Fruit fly (Drosophila melanogaster) whole organism, embryonic: ENCODE measurements around the gene ast.

Source experiments
- CG11456 ChIP-seq: fragments of 200-800 bp; sonication (Bioruptor generic); IDR thresholded peaks from 3 replicates; pipeline ENCODE4 v1.3.6; 2022; ENCODE audit warnings: missing biosample characterization, missing genetic modification characterization
- CG11696 ChIP-seq: fragments of 200-800 bp; sonication (Bioruptor generic); IDR thresholded peaks from 2 replicates; pipeline ENCODE4 v1.3.6; 2022; ENCODE audit warnings: missing biosample characterization, missing genetic modification characterization
- CG12659 ChIP-seq: fragments of 200-800 bp; sonication (Bioruptor generic); optimal IDR thresholded peaks from 3 replicates; lab custom pipeline; 2017; ENCODE audit warnings: mild to moderate bottlenecking, missing biosample characterization, missing genetic modification reagents, missing genetic modification characterization
- CG13296 ChIP-seq: fragments of 200-800 bp; sonication (Bioruptor generic); optimal IDR thresholded peaks from 3 replicates; lab custom pipeline; 2018; ENCODE audit warnings: missing biosample characterization, mild to moderate bottlenecking, missing genetic modification characterization
- CG14710 ChIP-seq: fragments of 200-800 bp; sonication (Bioruptor generic); optimal IDR thresholded peaks from 3 replicates; lab custom pipeline; 2019; ENCODE audit warnings: missing biosample characterization, mild to moderate bottlenecking, missing genetic modification characterization, moderate library complexity
- CG14860 ChIP-seq: fragments of 200-800 bp; sonication (Bioruptor generic); IDR thresholded peaks from 3 replicates; pipeline ENCODE4 v1.3.6; 2022; ENCODE audit warnings: missing biosample characterization, missing genetic modification characterization; ENCODE audit not compliant: partially characterized antibody
- CG15073 ChIP-seq: fragments of 200-800 bp; sonication (Bioruptor generic); optimal IDR thresholded peaks from 2 replicates; lab custom pipeline; 2016; ENCODE audit warnings: missing biosample characterization, missing genetic modification characterization
- CG18262 ChIP-seq: fragments of 200-800 bp; optimal IDR thresholded peaks from 3 replicates; lab custom pipeline; 2019; ENCODE audit warnings: missing biosample characterization, mild to moderate bottlenecking, missing genetic modification characterization, moderate library complexity
- CG2678 ChIP-seq: fragments of 200-800 bp; sonication (Bioruptor generic); optimal IDR thresholded peaks from 3 replicates; lab custom pipeline; 2019; ENCODE audit warnings: missing biosample characterization, mild to moderate bottlenecking, missing genetic modification characterization, moderate library complexity
- CG31441 ChIP-seq: fragments of 200-800 bp; sonication (Bioruptor generic); IDR thresholded peaks from 2 replicates; pipeline ENCODE4 v1.3.6; 2022; ENCODE audit warnings: missing biosample characterization, missing genetic modification characterization
- CG3281 ChIP-seq: fragments of 200-800 bp; sonication (Bioruptor generic); optimal IDR thresholded peaks from 3 replicates; lab custom pipeline; 2017; ENCODE audit warnings: missing biosample characterization, mild to moderate bottlenecking, missing genetic modification characterization
- CG3407 ChIP-seq: fragments of 200-800 bp; sonication (Bioruptor generic); optimal IDR thresholded peaks from 2 replicates; lab custom pipeline; 2018; ENCODE audit warnings: missing biosample characterization, mild to moderate bottlenecking, missing genetic modification characterization
- CG4360 ChIP-seq: fragments of 200-800 bp; sonication (Bioruptor generic); IDR thresholded peaks from 2 replicates; pipeline ENCODE4 v1.3.6; 2022; ENCODE audit warnings: missing biosample characterization, missing genetic modification characterization
- CG4730 ChIP-seq: fragments of 200-800 bp; sonication (Bioruptor generic); IDR thresholded peaks from 2 replicates; pipeline ENCODE4 v1.3.6; 2022; ENCODE audit warnings: missing biosample characterization, missing genetic modification characterization
- CG5180 ChIP-seq: fragments of 200-800 bp; sonication (Bioruptor generic); optimal IDR thresholded peaks from 3 replicates; lab custom pipeline; 2017; ENCODE audit warnings: missing biosample characterization, missing genetic modification characterization, mild to moderate bottlenecking, moderate library complexity, missing genetic modification reagents
- CG6272 ChIP-seq: fragments of 200-800 bp; sonication (Bioruptor generic); IDR thresholded peaks from 2 replicates; pipeline ENCODE4 v1.3.6; 2022; ENCODE audit warnings: missing biosample characterization, missing genetic modification characterization
- CG7786 ChIP-seq: fragments of 200-800 bp; sonication (Bioruptor generic); optimal IDR thresholded peaks from 2 replicates; lab custom pipeline; 2016; ENCODE audit warnings: missing biosample characterization, missing genetic modification characterization
- CG7839 ChIP-seq: fragments of 200-800 bp; sonication (Bioruptor generic); optimal IDR thresholded peaks from 3 replicates; lab custom pipeline; 2018; ENCODE audit warnings: missing biosample characterization, mild to moderate bottlenecking, missing genetic modification characterization, moderate library complexity
- CG7987 ChIP-seq: fragments of 200-800 bp; sonication (Bioruptor generic); optimal IDR thresholded peaks from 2 replicates; lab custom pipeline; 2018; ENCODE audit warnings: missing biosample characterization, mild to moderate bottlenecking, missing genetic modification characterization, moderate library complexity
- CG8924 ChIP-seq: fragments of 200-800 bp; optimal IDR thresholded peaks from 3 replicates; lab custom pipeline; 2019; ENCODE audit warnings: missing biosample characterization, mild to moderate bottlenecking, missing genetic modification characterization, moderate library complexity
- HLH3B ChIP-seq: fragments of 200-800 bp; sonication (Bioruptor generic); IDR thresholded peaks from 2 replicates; pipeline ENCODE4 v1.3.6; 2022; ENCODE audit warnings: missing biosample characterization, missing genetic modification characterization
- Mrtf ChIP-seq: fragments of 200-800 bp; sonication (Bioruptor generic); IDR thresholded peaks from 3 replicates; pipeline ENCODE4 v1.3.6; 2022; ENCODE audit warnings: missing biosample characterization, missing genetic modification characterization
- NK7.1 ChIP-seq: fragments of 200-800 bp; sonication (Bioruptor generic); optimal IDR thresholded peaks from 3 replicates; lab custom pipeline; 2016; ENCODE audit warnings: missing biosample characterization, missing genetic modification characterization
- NfI ChIP-seq: fragments of 200-800 bp; sonication (Bioruptor generic); optimal IDR thresholded peaks from 3 replicates; lab custom pipeline; 2018; ENCODE audit warnings: missing biosample characterization, mild to moderate bottlenecking, missing genetic modification characterization, moderate library complexity
- Opbp ChIP-seq: fragments of 200-800 bp; sonication (Bioruptor generic); IDR thresholded peaks from 3 replicates; pipeline ENCODE4 v1.3.6; 2022; ENCODE audit warnings: missing biosample characterization, missing genetic modification characterization; ENCODE audit not compliant: partially characterized antibody
- Ptx1 ChIP-seq: fragments of 200-800 bp; sonication (Bioruptor generic); IDR thresholded peaks from 2 replicates; pipeline ENCODE4 v1.3.6; 2022; ENCODE audit warnings: missing biosample characterization, missing genetic modification characterization
- Sin3A ChIP-seq: fragments of >200 bp; optimal IDR thresholded peaks from 2 replicates; lab custom pipeline; 2018
- Stat92E ChIP-seq, 3 experiments: fragments of >200 bp in 2 of 3; fragments of 200-800 bp in 1 of 3; sonication (Bioruptor generic) in 1 of 3; optimal IDR thresholded peaks; 2 replicates each; lab custom pipeline; 2017 to 2019; ENCODE audit warnings: missing biosample characterization in 3 of 3, missing genetic modification characterization in 3 of 3, mild to moderate bottlenecking in 1 of 3, moderate library complexity in 1 of 3
- Tbp ChIP-seq: fragments of >200 bp; optimal IDR thresholded peaks from 2 replicates; lab custom pipeline; 2018; ENCODE audit warnings: missing biosample characterization, missing genetic modification characterization
- Trl ChIP-seq, 3 experiments: fragments of >200 bp in 2 of 3; fragments of 200-800 bp in 1 of 3; sonication (Bioruptor generic) in 1 of 3; optimal IDR thresholded peaks; 2 replicates in 1 of 3; 3 replicates in 2 of 3; lab custom pipeline; 2016 to 2017; ENCODE audit warnings: missing biosample characterization in 1 of 3, missing genetic modification characterization in 1 of 3
- Vsx1 ChIP-seq: fragments of 200-800 bp; sonication (Bioruptor generic); optimal IDR thresholded peaks from 2 replicates; lab custom pipeline; 2017; ENCODE audit warnings: missing biosample characterization, mild to moderate bottlenecking, missing genetic modification characterization, missing genetic modification reagents
- corto ChIP-seq: fragments of 200-800 bp; sonication (Bioruptor generic); optimal IDR thresholded peaks from 2 replicates; lab custom pipeline; 2016; ENCODE audit warnings: missing biosample characterization, mild to moderate bottlenecking, missing genetic modification characterization, moderate library complexity
- dysf ChIP-seq: fragments of 200-800 bp; sonication (Bioruptor generic); IDR thresholded peaks from 3 replicates; pipeline ENCODE4 v1.3.6; 2022; ENCODE audit warnings: missing biosample characterization, missing genetic modification characterization
- exex ChIP-seq: fragments of 200-800 bp; sonication (Bioruptor generic); optimal IDR thresholded peaks from 4 replicates; lab custom pipeline; 2018; ENCODE audit warnings: missing biosample characterization, mild to moderate bottlenecking, missing genetic modification characterization, moderate library complexity
- gcm2 ChIP-seq: fragments of 200-800 bp; sonication (Bioruptor generic); optimal IDR thresholded peaks from 2 replicates; lab custom pipeline; 2016; ENCODE audit warnings: missing biosample characterization, missing genetic modification characterization
- hbn ChIP-seq: fragments of 200-800 bp; sonication (Bioruptor generic); IDR thresholded peaks from 2 replicates; pipeline ENCODE4 v1.3.6; 2022; ENCODE audit warnings: missing biosample characterization, missing genetic modification characterization; ENCODE audit not compliant: partially characterized antibody
- lmd ChIP-seq: fragments of 200-800 bp; sonication (Bioruptor generic); IDR thresholded peaks from 2 replicates; pipeline ENCODE4 v1.3.6; 2022; ENCODE audit warnings: missing biosample characterization, missing genetic modification characterization
- nerfin-1 ChIP-seq: fragments of 200-800 bp; sonication (Bioruptor generic); optimal IDR thresholded peaks from 3 replicates; lab custom pipeline; 2019; ENCODE audit warnings: missing biosample characterization, mild to moderate bottlenecking, missing genetic modification characterization, moderate library complexity
- nerfin-2 ChIP-seq: fragments of 200-800 bp; sonication (Bioruptor generic); IDR thresholded peaks from 2 replicates; pipeline ENCODE4 v1.3.6; 2022; ENCODE audit warnings: missing biosample characterization, missing genetic modification characterization; ENCODE audit not compliant: partially characterized antibody
- otp ChIP-seq: fragments of 200-800 bp; sonication (Bioruptor generic); IDR thresholded peaks from 3 replicates; pipeline ENCODE4, ENCODE4 v1.3.6; 2022; ENCODE audit warnings: missing biosample characterization, missing genetic modification characterization
- pan ChIP-seq, 4 experiments: fragments of >200 bp in 3 of 4; fragments of 200-800 bp in 1 of 4; sonication (Bioruptor generic) in 1 of 4; optimal IDR thresholded peaks in 3 of 4; IDR thresholded peaks in 1 of 4; 2 replicates each; pipeline versions ENCODE4 v1.3.6 to Lab custom; 2017 to 2022; ENCODE audit warnings: missing biosample characterization in 2 of 4, missing genetic modification characterization in 2 of 4, mixed read lengths in 1 of 4
- repo ChIP-seq: fragments of 200-800 bp; sonication (Bioruptor generic); optimal IDR thresholded peaks from 2 replicates; lab custom pipeline; 2016; ENCODE audit warnings: missing biosample characterization, missing genetic modification characterization
- scrt ChIP-seq: fragments of 200-800 bp; sonication (Bioruptor generic); optimal IDR thresholded peaks from 2 replicates; lab custom pipeline; 2018; ENCODE audit warnings: missing biosample characterization, mild to moderate bottlenecking, missing genetic modification characterization, moderate library complexity
- slbo ChIP-seq: fragments of 200-800 bp; sonication (Bioruptor generic); IDR thresholded peaks from 2 replicates; pipeline ENCODE4 v1.3.6; 2022; ENCODE audit warnings: missing biosample characterization, missing genetic modification characterization
- slp2 ChIP-seq: fragments of 200-800 bp; sonication (Bioruptor generic); optimal IDR thresholded peaks from 2 replicates; lab custom pipeline; 2016; ENCODE audit warnings: missing biosample characterization, missing genetic modification characterization
- sna ChIP-seq: fragments of 200-800 bp; sonication (Bioruptor generic); IDR thresholded peaks from 2 replicates; pipeline ENCODE4 v1.3.6; 2022; ENCODE audit warnings: missing biosample characterization, missing genetic modification characterization; ENCODE audit not compliant: partially characterized antibody
- ttk ChIP-seq: fragments of 200-800 bp; sonication (Bioruptor generic); IDR thresholded peaks from 2 replicates; pipeline ENCODE4 v2.1.2; 2022; ENCODE audit warnings: missing biosample characterization, missing genetic modification characterization

The ast gene

dm6 chr2L:1062473-1063363 lies 15.0 kb upstream of the ast start:
- TF ChIP-seq pan (optimal IDR thresholded peaks at IDR 0.05; lab: Kevin White, UChicago) (no peak), pan (GFP tag; optimal IDR thresholded peaks at IDR 0.05 in 1 of 2, IDR thresholded peaks at IDR 0.05 in 1 of 2) (no peak), CG2678 (tag; lab: Kevin White, UChicago) (peak; percentile 52), NfI (GFP tag; lab: Kevin White, UChicago) (no peak), CG18262 (tag; lab: Kevin White, UChicago) (peak; percentile 84), CG4730 (no peak), gcm2 (no peak), CG14860 (GFP tag; lab: Robert Waterston, UW) (no peak), nerfin-2 (no peak), Sin3A (no peak), CG12659 (GFP tag; lab: Kevin White, UChicago) (no peak), CG7987 (GFP tag; lab: Kevin White, UChicago) (no peak), lmd (no peak), dysf (0 out of 3 replicates have a peak, but pooled peaks have one; percentile 12), nerfin-1 (tag; lab: Kevin White, UChicago) (peak; percentile 10), sna (no peak), CG31441 (GFP tag; lab: Robert Waterston, UW) (peak; percentile 76), corto (peak; percentile 80), CG7786 (GFP tag; lab: Kevin White, UChicago) (peak; percentile 15), CG15073 (GFP tag; lab: Kevin White, UChicago) (no peak), CG11456 (GFP tag; lab: Robert Waterston, UW) (no peak), HLH3B (peak; percentile 32; the same call in 1 of the 2 replicates), scrt (GFP tag; lab: Kevin White, UChicago) (no peak), Tbp (GFP tag; lab: Kevin White, UChicago) (no peak), ttk (GFP tag; lab: Robert Waterston, UW) (no peak), CG14710 (tag; lab: Kevin White, UChicago) (peak; percentile 69), NK7.1 (GFP tag; lab: Kevin White, UChicago) (no peak), Mrtf (GFP tag; lab: Robert Waterston, UW) (no peak), otp (GFP tag; lab: Robert Waterston, UW) (no peak), exex (no peak), CG8924 (peak; percentile 62), Ptx1 (GFP tag; lab: Robert Waterston, UW) (no peak), CG3281 (GFP tag; lab: Kevin White, UChicago) (no peak), Trl (optimal IDR thresholded peaks at IDR 0.05; lab: Kevin White, UChicago) (no peak), Trl (GFP tag; optimal IDR thresholded peaks at IDR 0.05; lab: Kevin White, UChicago) (peak; percentile 28), Stat92E (GFP tag; optimal IDR thresholded peaks at IDR 0.05; lab: Kevin White, UChicago) (no peak), CG6272 (no peak), CG4360 (peak; percentile 52; the same call in 1 of the 2 replicates), slbo (GFP tag; lab: Robert Waterston, UW) (no peak), slp2 (peak; percentile 7), CG3407 (peak; percentile 18), CG13296 (GFP tag; lab: Kevin White, UChicago) (no peak), CG7839 (tag; lab: Kevin White, UChicago) (peak; percentile 43), CG11696 (peak; percentile 98), hbn (GFP tag; lab: Robert Waterston, UW) (no peak), CG5180 (no peak), repo (GFP tag; lab: Kevin White, UChicago) (no peak), Opbp (GFP tag; lab: Robert Waterston, UW) (no peak), Vsx1 (GFP tag; lab: Kevin White, UChicago) (peak; percentile 38)
